Worm (Caenorhabditis elegans): ENCODE data around the gene ZK430.5.

ZK430.5 gene

DNA sequence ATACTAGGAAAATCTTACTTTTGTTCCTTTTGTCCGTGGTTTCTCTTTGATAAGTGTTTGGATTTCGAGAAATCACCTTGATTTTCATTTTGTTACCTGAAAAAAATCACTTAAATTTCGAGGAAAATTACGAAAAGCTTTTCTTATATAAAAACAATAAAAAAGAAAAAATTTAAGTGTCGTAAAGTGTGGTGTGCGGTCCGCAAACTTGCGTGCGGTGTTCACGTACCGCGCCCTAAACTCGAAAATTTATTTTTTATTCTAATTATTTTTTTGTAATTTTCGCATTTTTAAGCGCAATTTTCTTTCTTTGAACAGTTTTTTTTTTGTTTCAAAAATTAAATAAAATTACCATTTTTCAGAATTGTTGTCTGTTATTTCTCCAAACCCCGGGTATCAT, 19.3 kb downstream of the ZK430.5 start, which contains the start of the genes dcaf-13 and toe-1:
TSS of gene dcaf-13 (minus strand) at position 96 of the 400 bp plus-strand sequence.
TSS of gene toe-1 (plus strand) at position 361 of the 400 bp plus-strand sequence.
- TF ChIP-seq gmeb-1 (tag; optimal IDR thresholded peaks at IDR 0.05), result peak; percentile 26
- no peak for TF ChIP-seq mbf-1 (tag; optimal IDR thresholded peaks at IDR 0.05)

- TF ChIP-seq fos-1 (tag; optimal IDR thresholded peaks at IDR 0.05), result no peak
- TF ChIP-seq nhr-25 (tag; optimal IDR thresholded peaks at IDR 0.05), result no peak
- no peak for TF ChIP-seq sma-9 (GFP tag; optimal IDR thresholded peaks at IDR 0.05)
- no peak for TF ChIP-seq sma-9 (tag; optimal IDR thresholded peaks at IDR 0.05)
- no peak for TF ChIP-seq alr-1 (tag; optimal IDR thresholded peaks at IDR 0.05)
- no peak for TF ChIP-seq ztf-1 (GFP tag; conservative IDR thresholded peaks at IDR 0.05)
- TF ChIP-seq F13H6.1 (tag; optimal IDR thresholded peaks at IDR 0.05), result no peak
- TF ChIP-seq unc-39 (tag; optimal IDR thresholded peaks at IDR 0.05), result no peak
- TF ChIP-seq nhr-21 (tag; optimal IDR thresholded peaks at IDR 0.05), result no peak
- TF ChIP-seq egl-27 (tag; optimal IDR thresholded peaks at IDR 0.05), result no peak
- no peak for TF ChIP-seq aly-2 (tag; optimal IDR thresholded peaks at IDR 0.05)
- no peak for TF ChIP-seq ceh-82 (tag; optimal IDR thresholded peaks at IDR 0.05)
- TF ChIP-seq lin-39 (tag; optimal IDR thresholded peaks at IDR 0.05), result no peak
- TF ChIP-seq ceh-16 (tag; optimal IDR thresholded peaks at IDR 0.05), result no peak
- no peak for TF ChIP-seq ama-1 (optimal IDR thresholded peaks at IDR 0.05)
- no peak for TF ChIP-seq nhr-77 (tag; optimal IDR thresholded peaks at IDR 0.05)
- TF ChIP-seq dmd-4 (tag; optimal IDR thresholded peaks at IDR 0.05), result no peak
- no peak for TF ChIP-seq C34F6.9 (tag; optimal IDR thresholded peaks at IDR 0.05)
These were observed 22.7 kb downstream of the ZK430.5 start for ce11 chrII:4428121-4428520.

DNA sequence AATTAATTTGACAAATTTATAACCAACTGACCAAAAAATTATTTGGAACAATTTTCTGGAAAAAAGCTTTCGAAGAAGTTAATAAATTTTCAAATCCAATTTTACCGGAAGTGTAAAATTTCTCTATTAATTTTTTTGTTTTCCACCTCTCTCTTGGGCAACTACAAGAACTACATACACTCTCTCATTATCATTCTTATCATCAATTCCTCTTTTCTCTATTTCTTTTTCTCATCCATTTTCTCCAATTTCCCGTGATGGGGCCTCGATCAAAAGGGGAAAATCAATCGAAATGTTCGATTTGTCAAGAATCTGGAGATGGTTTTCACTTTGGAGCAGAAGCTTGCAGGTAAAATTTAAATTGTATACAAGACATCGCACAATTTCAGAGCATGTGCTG, 27.7 kb downstream of the ZK430.5 start, which contains the start of gene nhr-109:
TSS of gene nhr-109 (plus strand) at position 222 of the 400 bp plus-strand sequence.
- no peak for TF ChIP-seq crh-2 (tag; optimal IDR thresholded peaks at IDR 0.05)
- TF ChIP-seq gmeb-1 (tag; optimal IDR thresholded peaks at IDR 0.05), result peak; percentile 12
- TF ChIP-seq ztf-4 (tag; optimal IDR thresholded peaks at IDR 0.05), result no peak
- no peak for TF ChIP-seq nhr-77 (tag; optimal IDR thresholded peaks at IDR 0.05)
- TF ChIP-seq fos-1 (tag; optimal IDR thresholded peaks at IDR 0.05), result peak; percentile 42
- no peak for TF ChIP-seq F13H6.1 (tag; optimal IDR thresholded peaks at IDR 0.05)
- peak; percentile 3 for TF ChIP-seq ama-1 (optimal IDR thresholded peaks at IDR 0.05)
- TF ChIP-seq nhr-129 (tag; optimal IDR thresholded peaks at IDR 0.05), result no peak

DNA sequence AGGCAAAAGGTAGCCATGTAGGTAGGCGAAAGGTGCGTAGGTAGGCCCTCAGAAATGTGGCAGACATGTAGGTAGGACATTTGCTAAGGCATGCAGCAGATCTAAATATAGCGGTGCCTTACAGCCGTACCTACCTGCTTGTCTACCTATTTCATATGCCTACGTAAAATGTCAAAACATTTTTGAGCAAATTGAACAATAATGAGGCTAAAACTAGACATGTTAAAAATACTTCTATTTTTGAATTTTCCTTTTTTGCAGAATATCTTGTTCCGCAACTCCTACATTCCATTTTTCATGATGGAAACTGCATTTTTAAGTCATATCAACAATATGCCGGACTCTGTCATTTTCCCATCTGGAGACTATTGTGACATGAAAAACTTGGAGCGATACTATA, 28.8 kb downstream of the ZK430.5 start:
- no peak for TF ChIP-seq snpc-4 (tag; optimal IDR thresholded peaks at IDR 0.05)
- no peak for TF ChIP-seq C34F6.9 (tag; optimal IDR thresholded peaks at IDR 0.05)
- TF ChIP-seq nhr-6 (tag; optimal IDR thresholded peaks at IDR 0.05), result no peak
- TF ChIP-seq nhr-129 (tag; optimal IDR thresholded peaks at IDR 0.05), result no peak
- TF ChIP-seq peb-1 (tag; optimal IDR thresholded peaks at IDR 0.05), result no peak
- TF ChIP-seq sma-3 (GFP tag; optimal IDR thresholded peaks at IDR 0.05), result no peak
- no peak for TF ChIP-seq sem-4 (tag; optimal IDR thresholded peaks at IDR 0.05)

ce11 chrII:4435134-4435533, 29.7 kb downstream of the ZK430.5 start, which contains the start of gene nhr-273:
Gene nhr-273, plus strand, starts transcription at chrII:4435300.
- TF ChIP-seq dmd-4 (tag; optimal IDR thresholded peaks at IDR 0.05), result no peak
- peak; percentile 1 for TF ChIP-seq crh-2 (tag; optimal IDR thresholded peaks at IDR 0.05)
- TF ChIP-seq ceh-82 (tag; optimal IDR thresholded peaks at IDR 0.05), result no peak
- peak; percentile 7 for TF ChIP-seq sma-3 (GFP tag; optimal IDR thresholded peaks at IDR 0.05)
- peak; percentile 2 for TF ChIP-seq fos-1 (tag; optimal IDR thresholded peaks at IDR 0.05)

DNA sequence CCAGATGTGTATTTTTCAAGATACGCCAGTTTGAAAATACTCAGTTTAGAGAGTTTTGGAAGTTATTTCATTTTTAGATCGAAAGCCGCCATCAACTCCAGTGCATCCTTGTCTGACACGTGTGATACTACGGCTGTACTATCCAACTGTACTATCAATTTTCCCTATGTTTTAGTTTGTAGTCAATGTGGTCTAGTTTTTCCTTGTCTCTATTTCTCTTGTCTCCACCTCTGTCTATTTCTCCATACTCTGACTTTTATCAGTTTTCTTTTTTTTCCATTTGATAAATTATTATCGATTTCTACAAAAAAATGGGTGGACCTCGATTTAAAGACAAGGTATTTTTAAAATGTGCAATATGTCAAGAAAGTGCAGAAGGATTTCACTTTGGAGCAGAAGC, 33.1 kb downstream of the ZK430.5 start, which contains the start of gene nhr-16:
TSS of gene nhr-16 (plus strand) at position 205 of the 400 bp plus-strand sequence.
- TF ChIP-seq Y55F3AM.14 (GFP tag; optimal IDR thresholded peaks at IDR 0.05) (no peak), unc-55 (GFP tag; optimal IDR thresholded peaks at IDR 0.05) (no peak), unc-39 (tag; optimal IDR thresholded peaks at IDR 0.05) (no peak), nhr-12 (tag; optimal IDR thresholded peaks at IDR 0.05) (no peak), aly-2 (tag; optimal IDR thresholded peaks at IDR 0.05) (no peak), skn-1 (tag; optimal IDR thresholded peaks at IDR 0.05) (no peak), elt-3 (tag; optimal IDR thresholded peaks at IDR 0.05) (no peak), ama-1 (optimal IDR thresholded peaks at IDR 0.05) (no peak), lsy-2 (tag; optimal IDR thresholded peaks at IDR 0.05) (no peak), ztf-11 (tag; optimal IDR thresholded peaks at IDR 0.05) (no peak), alr-1 (tag; optimal IDR thresholded peaks at IDR 0.05) (no peak), lin-13 (GFP tag; optimal IDR thresholded peaks at IDR 0.05) (no peak), mbf-1 (tag; optimal IDR thresholded peaks at IDR 0.05) (no peak), gmeb-1 (tag; optimal IDR thresholded peaks at IDR 0.05) (no peak), R02D3.7 (tag; optimal IDR thresholded peaks at IDR 0.05) (no peak), peb-1 (tag; optimal IDR thresholded peaks at IDR 0.05) (no peak), F13H6.1 (tag; optimal IDR thresholded peaks at IDR 0.05) (no peak), crh-2 (tag; optimal IDR thresholded peaks at IDR 0.05) (no peak), unc-62 (GFP tag; optimal IDR thresholded peaks at IDR 0.05) (no peak)
